Worm (Caenorhabditis elegans): Measurements from ENCODE around the gene tag-180.

DNA sequence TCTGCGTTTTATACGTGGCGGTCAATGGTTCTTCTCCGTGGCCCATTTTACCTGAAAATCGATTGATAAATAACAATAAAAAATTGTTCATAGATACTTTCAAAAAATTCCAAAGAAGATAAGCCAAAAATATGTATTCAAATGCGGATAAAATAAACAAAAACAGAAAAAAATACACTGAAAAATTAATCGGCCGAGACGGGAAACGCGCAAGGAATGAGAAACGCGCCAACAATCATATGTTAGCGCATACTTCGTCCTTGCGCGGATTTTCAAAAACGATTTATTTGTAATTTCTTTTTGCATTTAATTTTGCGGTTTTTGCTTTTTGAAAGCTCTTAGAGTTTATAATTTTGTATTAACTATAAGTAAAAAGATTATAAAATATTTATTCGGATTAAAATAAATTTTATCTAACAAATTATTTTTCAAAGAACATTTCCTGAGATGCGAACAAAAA lies 16.4 kb upstream of the tag-180 start, which contains the start of gene nduf-11:
- TF ChIP-seq tab-1 (GFP tag; IDR thresholded peaks at IDR 0.05): no peak; the same call in 1 of the 2 replicates
- no peak for TF ChIP-seq klf-2 (GFP tag; conservative IDR thresholded peaks at IDR 0.05)
